Worm (Caenorhabditis elegans) whole organism, young adult: ENCODE measurements around the gene msp-45.
"Not testable (repeated sequence)": the region's sequence is repeated elsewhere in the genome, so short reads cannot be mapped to it uniquely, and the experiment has no call there.

Experiments used
- B0035.1 ChIP-seq: sonication (generic microtip); optimal IDR thresholded peaks from 2 replicates; lab custom pipeline; 2016; ENCODE audit warnings: missing genetic modification characterization, mild to moderate bottlenecking, missing compliant biosample characterization, missing genotype, missing genetic modification reagents
- F23B12.7 ChIP-seq: sonication (generic microtip); optimal IDR thresholded peaks from 2 replicates; lab custom pipeline; 2017; ENCODE audit warnings: missing genetic modification characterization, mild to moderate bottlenecking, missing compliant biosample characterization, antibody characterized with exemption, moderate library complexity; ENCODE audit not compliant: insufficient read depth
- F33H1.4 ChIP-seq: fragments of 200-800 bp; sonication (Bioruptor generic); IDR thresholded peaks from 2 replicates; pipeline ENCODE4 v1.3.6; 2022; ENCODE audit warnings: missing genetic modification reagents, missing genetic modification characterization, missing compliant biosample characterization
- F39B2.1 ChIP-seq: fragments of 200-800 bp; sonication (Bioruptor generic); IDR thresholded peaks from 2 replicates; pipeline ENCODE4 v1.3.6; 2022; ENCODE audit warnings: missing genetic modification reagents, missing genetic modification characterization, missing compliant biosample characterization
- F52B5.7 ChIP-seq: sonication (generic microtip); optimal IDR thresholded peaks from 2 replicates; lab custom pipeline; 2016; ENCODE audit warnings: mild to moderate bottlenecking, missing genetic modification characterization, missing compliant biosample characterization
- F57C9.4 ChIP-seq: sonication (generic microtip); optimal IDR thresholded peaks from 2 replicates; lab custom pipeline; 2017; ENCODE audit warnings: mild to moderate bottlenecking, missing genetic modification characterization, missing compliant biosample characterization
- T26A5.8 ChIP-seq: sonication (generic microtip); optimal IDR thresholded peaks from 2 replicates; lab custom pipeline; 2016; ENCODE audit warnings: missing genetic modification characterization, missing compliant biosample characterization
- Y56A3A.18 ChIP-seq: fragments of 200-800 bp; sonication (Bioruptor generic); IDR thresholded peaks from 2 replicates; pipeline ENCODE4 v1.3.6; 2022; ENCODE audit warnings: missing genetic modification reagents, missing genetic modification characterization, missing compliant biosample characterization
- ama-1 ChIP-seq, 3 experiments: fragments of 150-350 bp in 1 of 3; sonication (generic microtip) in 2 of 3; optimal IDR thresholded peaks; 2 replicates each; lab custom pipeline; 2014 to 2018; ENCODE audit warnings: missing biosample characterization in 2 of 3, missing genetic modification characterization in 2 of 3, missing genetic modification reagents in 2 of 3
- aptf-2 ChIP-seq: fragments of 200-800 bp; sonication (Bioruptor generic); conservative IDR thresholded peaks from 2 replicates; pipeline ENCODE4 v1.3.6; 2022; ENCODE audit warnings: missing genetic modification reagents, missing genetic modification characterization, missing compliant biosample characterization
- athp-1 ChIP-seq: sonication (generic microtip); optimal IDR thresholded peaks from 2 replicates; lab custom pipeline; 2017; ENCODE audit warnings: mild to moderate bottlenecking, missing genetic modification characterization, missing compliant biosample characterization
- cebp-1 ChIP-seq, 2 experiments: fragments of 200-800 bp in 1 of 2; sonication (Bioruptor generic) in 1 of 2; sonication (generic microtip) in 1 of 2; IDR thresholded peaks in 1 of 2; optimal IDR thresholded peaks in 1 of 2; 2 replicates each; pipeline versions ENCODE4 v1.3.6 to Lab custom; 2017 to 2022; ENCODE audit warnings: missing compliant biosample characterization in 2 of 2, missing genetic modification characterization in 2 of 2, mild to moderate bottlenecking in 1 of 2, missing genetic modification reagents in 1 of 2, moderate library complexity in 1 of 2
- cebp-2 ChIP-seq: fragments of 200-800 bp; sonication (Bioruptor generic); IDR thresholded peaks from 2 replicates; pipeline ENCODE4 v1.3.6; 2022; ENCODE audit warnings: missing genetic modification characterization, missing compliant biosample characterization
- ceh-100 ChIP-seq: fragments of 200-800 bp; sonication (Bioruptor generic); IDR thresholded peaks from 2 replicates; pipeline ENCODE4 v1.3.6; 2022; ENCODE audit warnings: missing genetic modification reagents, missing genetic modification characterization, missing compliant biosample characterization
- ceh-58 ChIP-seq: fragments of 200-800 bp; sonication (Bioruptor generic); IDR thresholded peaks from 2 replicates; pipeline ENCODE4 v1.3.6; 2022; ENCODE audit warnings: missing genetic modification characterization, missing compliant biosample characterization
- him-1 ChIP-seq: sonication (generic microtip); optimal IDR thresholded peaks from 2 replicates; lab custom pipeline; 2016; ENCODE audit warnings: missing genotype, missing genetic modification reagents, missing genetic modification characterization, missing compliant biosample characterization
- hmg-20 ChIP-seq: fragments of 200-800 bp; sonication (Bioruptor generic); IDR thresholded peaks from 2 replicates; pipeline ENCODE4 v1.3.6; 2022; ENCODE audit warnings: missing genetic modification reagents, missing genetic modification characterization, missing compliant biosample characterization
- lag-1 ChIP-seq: fragments of 200-800 bp; sonication (Bioruptor generic); IDR thresholded peaks from 2 replicates; pipeline ENCODE4 v1.3.6; 2022; ENCODE audit warnings: missing genetic modification reagents, missing genetic modification characterization, missing compliant biosample characterization
- lin-35 ChIP-seq, 3 experiments: fragments of 150-350 bp in 2 of 3; sonication (generic microtip) in 1 of 3; optimal IDR thresholded peaks; 2 replicates each; lab custom pipeline; 2014 to 2018; ENCODE audit warnings: missing biosample characterization in 3 of 3, missing genetic modification characterization in 3 of 3, missing genetic modification reagents in 3 of 3
- lin-54 ChIP-seq: fragments of 200-800 bp; sonication (Bioruptor generic); optimal IDR thresholded peaks from 2 replicates; lab custom pipeline; 2018; ENCODE audit warnings: mild to moderate bottlenecking, missing genetic modification characterization, missing compliant biosample characterization
- madf-10 ChIP-seq: sonication (generic microtip); optimal IDR thresholded peaks from 2 replicates; lab custom pipeline; 2016; ENCODE audit warnings: mild to moderate bottlenecking, missing genetic modification characterization, missing compliant biosample characterization
- madf-6 ChIP-seq: fragments of 200-800 bp; sonication (Bioruptor generic); IDR thresholded peaks from 2 replicates; pipeline ENCODE4 v1.3.6; 2022; ENCODE audit warnings: missing genetic modification reagents, missing genetic modification characterization, missing compliant biosample characterization
- madf-8 ChIP-seq: fragments of 200-800 bp; sonication (Bioruptor generic); conservative IDR thresholded peaks from 2 replicates; pipeline ENCODE4 v1.3.6; 2022; ENCODE audit warnings: missing genetic modification reagents, missing genetic modification characterization, missing compliant biosample characterization
- nfya-1 ChIP-seq: sonication (generic microtip); optimal IDR thresholded peaks from 2 replicates; lab custom pipeline; 2017; ENCODE audit warnings: antibody characterized with exemption, missing compliant biosample characterization, missing genetic modification characterization, borderline replicate concordance; ENCODE audit not compliant: insufficient read depth
- nfya-2 ChIP-seq: fragments of 200-800 bp; sonication (Bioruptor generic); IDR thresholded peaks from 2 replicates; pipeline ENCODE4 v1.3.6; 2022; ENCODE audit warnings: missing genetic modification reagents, missing genetic modification characterization, missing compliant biosample characterization
- nhr-179 ChIP-seq: sonication (generic microtip); optimal IDR thresholded peaks from 2 replicates; lab custom pipeline; 2016; ENCODE audit warnings: mild to moderate bottlenecking, missing genetic modification characterization, missing compliant biosample characterization
- pbrm-1 ChIP-seq: fragments of 200-800 bp; sonication (Bioruptor generic); IDR thresholded peaks from 2 replicates; pipeline ENCODE4 v1.3.6; 2022; ENCODE audit warnings: missing genetic modification reagents, missing genetic modification characterization, missing compliant biosample characterization
- rpc-1 ChIP-seq, 2 experiments: fragments of 150-350 bp in 1 of 2; sonication (generic microtip) in 1 of 2; optimal IDR thresholded peaks; 2 replicates each; lab custom pipeline; 2014 to 2018; ENCODE audit warnings: missing biosample characterization in 1 of 2, missing genetic modification characterization in 1 of 2, missing genetic modification reagents in 1 of 2, missing genotype in 1 of 2
- snpc-3.4 ChIP-seq: sonication (generic microtip); optimal IDR thresholded peaks from 2 replicates; lab custom pipeline; 2017; ENCODE audit warnings: missing genetic modification characterization, mild to moderate bottlenecking, missing compliant biosample characterization, antibody characterized with exemption, moderate library complexity, missing genotype, missing genetic modification reagents
- tbp1 ChIP-seq: fragments of 200-800 bp; sonication (Bioruptor generic); optimal IDR thresholded peaks from 2 replicates; lab custom pipeline; 2018; ENCODE audit warnings: mild to moderate bottlenecking, missing genetic modification characterization, missing compliant biosample characterization
- tbx-9 ChIP-seq: sonication (generic microtip); optimal IDR thresholded peaks from 2 replicates; lab custom pipeline; 2016; ENCODE audit warnings: borderline replicate concordance, missing genetic modification characterization, inconsistent platforms, missing compliant biosample characterization
- unc-130 ChIP-seq: sonication (generic microtip); optimal IDR thresholded peaks from 2 replicates; lab custom pipeline; 2016; ENCODE audit warnings: missing genetic modification reagents, missing genetic modification characterization, missing compliant biosample characterization
- unc-62 ChIP-seq: fragments of 150-350 bp; optimal IDR thresholded peaks from 2 replicates; lab custom pipeline; 2014; ENCODE audit warnings: missing biosample characterization, missing genetic modification reagents, missing genetic modification characterization
- zim-3 ChIP-seq: sonication (generic microtip); optimal IDR thresholded peaks from 2 replicates; lab custom pipeline; 2017; ENCODE audit warnings: mild to moderate bottlenecking, missing genetic modification characterization, moderate library complexity, missing compliant biosample characterization
- ztf-18 ChIP-seq: sonication (generic microtip); optimal IDR thresholded peaks from 2 replicates; lab custom pipeline; 2016; ENCODE audit warnings: missing genotype, mild to moderate bottlenecking, missing genetic modification characterization, missing compliant biosample characterization

Gene msp-45

ce11 chrII:5163283-5163682 is 6.4 kb upstream of the msp-45 start, which contains the start of gene srb-5 (continued):
- TF ChIP-seq snpc-3.4 (tag; lab: Kevin White, UChicago) (no peak), unc-62 (GFP tag; lab: Kevin White, UChicago) (no peak), him-1 (tag; lab: Kevin White, UChicago) (no peak), nfya-2 (GFP tag; lab: Robert Waterston, UW) (no peak)

- no peak for TF ChIP-seq lin-35 (GFP tag; optimal IDR thresholded peaks at IDR 0.05; lab: Kevin White, UChicago)
- TF ChIP-seq lin-54 (GFP tag; lab: Kevin White, UChicago) = no peak
- TF ChIP-seq madf-10 (tag; lab: Kevin White, UChicago) = no peak
- TF ChIP-seq cebp-2 (GFP tag; lab: Robert Waterston, UW) = no peak
- TF ChIP-seq pbrm-1 (GFP tag; lab: Robert Waterston, UW) = no peak
- TF ChIP-seq athp-1 (tag; lab: Kevin White, UChicago) = no peak
- no peak for TF ChIP-seq F39B2.1 (GFP tag; lab: Robert Waterston, UW)
- no peak for TF ChIP-seq Y56A3A.18 (GFP tag; lab: Robert Waterston, UW)
Observed at ce11 chrII:5161102-5161501, 4.2 kb upstream of the msp-45 start, which contains the start of gene C27D6.11. C27D6.11 (minus strand) TSS chrII:5161202.

ce11 chrII:5158774-5159173 is 1.9 kb upstream of the msp-45 start, which contains the start of gene F58A6.9:
F58A6.9 (minus strand) TSS chrII:5158874.
- TF ChIP-seq B0035.1 (tag; lab: Kevin White, UChicago); tbp1; ama-1 (optimal IDR thresholded peaks at IDR 0.05; lab: Kevin White, UChicago); ama-1 (GFP tag; optimal IDR thresholded peaks at IDR 0.05; lab: Kevin White, UChicago): not testable (repeated sequence)

ce11 chrII:5157525-5157924 is 642 bp upstream of the msp-45 start, which contains the start of gene srb-13:
srb-13 (minus strand) TSS chrII:5157625.
- TF ChIP-seq nhr-179 (tag; lab: Kevin White, UChicago) (no peak), zim-3 (tag; lab: Kevin White, UChicago) (no peak), ceh-58 (GFP tag; lab: Robert Waterston, UW) (no peak)
- TF ChIP-seq, all 124 proteins: peak for 0

ce11 chrII:5154540-5154939 is 2.3 kb downstream of the msp-45 start, which contains the start of gene srb-12:
srb-12 (minus strand) TSS chrII:5154640.
- TF ChIP-seq rpc-1 (optimal IDR thresholded peaks at IDR 0.05; lab: Kevin White, UChicago) = no peak
- no peak for TF ChIP-seq rpc-1 (tag; optimal IDR thresholded peaks at IDR 0.05; lab: Kevin White, UChicago)
- TF ChIP-seq madf-6 (GFP tag; lab: Robert Waterston, UW) = no peak
- no peak for TF ChIP-seq him-1 (tag; lab: Kevin White, UChicago)
- no peak for TF ChIP-seq madf-8 (GFP tag; lab: Robert Waterston, UW)
- TF ChIP-seq ztf-18 (tag; lab: Kevin White, UChicago) = no peak
- no peak for TF ChIP-seq F52B5.7 (tag; lab: Kevin White, UChicago)
- no peak for TF ChIP-seq F23B12.7 (tag; lab: Kevin White, UChicago)
- no peak for TF ChIP-seq lag-1 (GFP tag; lab: Robert Waterston, UW)
- no peak for TF ChIP-seq hmg-20 (GFP tag; lab: Robert Waterston, UW)
- no peak for TF ChIP-seq F33H1.4 (GFP tag; lab: Robert Waterston, UW)
- no peak for TF ChIP-seq aptf-2 (GFP tag; lab: Robert Waterston, UW)
- TF ChIP-seq F57C9.4 = no peak
- no peak for TF ChIP-seq ceh-100
- no peak for TF ChIP-seq T26A5.8 (tag; lab: Kevin White, UChicago)
- TF ChIP-seq cebp-1 (GFP tag; IDR thresholded peaks at IDR 0.05; lab: Robert Waterston, UW) = no peak
- TF ChIP-seq cebp-1 (tag; optimal IDR thresholded peaks at IDR 0.05; lab: Kevin White, UChicago) = no peak
- no peak for TF ChIP-seq tbx-9 (tag; lab: Kevin White, UChicago)
- TF ChIP-seq nfya-1 (tag; lab: Kevin White, UChicago) = no peak
- no peak for TF ChIP-seq unc-130 (GFP tag; lab: Kevin White, UChicago)
